Fruit fly (Drosophila melanogaster) whole organism, embryonic: Measurements from ENCODE around the gene CG14118.

ENCODE experiments used
- Bteb2 ChIP-seq: fragments of 200-800 bp; sonication (Bioruptor generic); optimal IDR thresholded peaks from 2 replicates; lab custom pipeline; 2016; ENCODE audit warnings: missing biosample characterization, missing genetic modification characterization
- CG10267 ChIP-seq: fragments of 200-800 bp; sonication (Bioruptor generic); optimal IDR thresholded peaks from 2 replicates; lab custom pipeline; 2018; ENCODE audit warnings: missing biosample characterization, mild to moderate bottlenecking, missing genetic modification characterization, moderate library complexity
- CG11695 ChIP-seq: fragments of 200-800 bp; sonication (Bioruptor generic); IDR thresholded peaks from 3 replicates; pipeline ENCODE4 v1.3.6; 2022; ENCODE audit warnings: missing biosample characterization, missing genetic modification characterization
- CG11696 ChIP-seq: fragments of 200-800 bp; sonication (Bioruptor generic); IDR thresholded peaks from 2 replicates; pipeline ENCODE4 v1.3.6; 2022; ENCODE audit warnings: missing biosample characterization, missing genetic modification characterization
- CG12071 ChIP-seq: fragments of 200-800 bp; sonication (Bioruptor generic); optimal IDR thresholded peaks from 3 replicates; lab custom pipeline; 2018; ENCODE audit warnings: missing biosample characterization, mild to moderate bottlenecking, missing genetic modification characterization
- CG12391 ChIP-seq: fragments of 200-800 bp; sonication (Bioruptor generic); optimal IDR thresholded peaks from 3 replicates; lab custom pipeline; 2018; ENCODE audit warnings: missing biosample characterization, mild to moderate bottlenecking, missing genetic modification characterization, moderate library complexity
- CG12659 ChIP-seq: fragments of 200-800 bp; sonication (Bioruptor generic); optimal IDR thresholded peaks from 3 replicates; lab custom pipeline; 2017; ENCODE audit warnings: mild to moderate bottlenecking, missing biosample characterization, missing genetic modification reagents, missing genetic modification characterization
- CG13775 ChIP-seq: fragments of 200-800 bp; sonication (Bioruptor generic); optimal IDR thresholded peaks from 3 replicates; lab custom pipeline; 2017; ENCODE audit warnings: missing biosample characterization, mild to moderate bottlenecking, missing genetic modification characterization
- CG1647 ChIP-seq: fragments of 200-800 bp; sonication (Bioruptor generic); optimal IDR thresholded peaks from 3 replicates; lab custom pipeline; 2016; ENCODE audit warnings: missing biosample characterization, missing genetic modification characterization
- CG16779 ChIP-seq: fragments of 200-800 bp; sonication (Bioruptor generic); IDR thresholded peaks from 2 replicates; pipeline ENCODE4 v1.3.6; 2022; ENCODE audit warnings: missing biosample characterization, missing genetic modification characterization
- CG16863 ChIP-seq: fragments of 200-800 bp; sonication (Bioruptor generic); optimal IDR thresholded peaks from 3 replicates; lab custom pipeline; 2016; ENCODE audit warnings: missing biosample characterization, missing genetic modification characterization
- CG17361 ChIP-seq: fragments of 200-800 bp; sonication (Bioruptor generic); IDR thresholded peaks from 3 replicates; pipeline ENCODE4 v1.3.6; 2022; ENCODE audit warnings: missing biosample characterization, missing genetic modification characterization
- CG18619 ChIP-seq: fragments of 200-800 bp; sonication (Bioruptor generic); optimal IDR thresholded peaks from 3 replicates; lab custom pipeline; 2017; ENCODE audit warnings: missing biosample characterization, mild to moderate bottlenecking, missing genetic modification characterization
- CG32767 ChIP-seq: fragments of 200-800 bp; sonication (Bioruptor generic); IDR thresholded peaks from 2 replicates; pipeline ENCODE4 v1.3.6; 2022; ENCODE audit warnings: missing biosample characterization, missing genetic modification characterization
- CG4360 ChIP-seq: fragments of 200-800 bp; sonication (Bioruptor generic); IDR thresholded peaks from 2 replicates; pipeline ENCODE4 v1.3.6; 2022; ENCODE audit warnings: missing biosample characterization, missing genetic modification characterization
- CG43689 ChIP-seq: fragments of 200-800 bp; sonication (Bioruptor generic); IDR thresholded peaks from 2 replicates; pipeline ENCODE4 v1.3.6; 2022; ENCODE audit warnings: missing biosample characterization, missing genetic modification characterization
- CG6683 ChIP-seq: fragments of 200-800 bp; sonication (Bioruptor generic); optimal IDR thresholded peaks from 2 replicates; lab custom pipeline; 2017; ENCODE audit warnings: missing biosample characterization, mild to moderate bottlenecking, missing genetic modification characterization, missing genetic modification reagents
- CG7372 ChIP-seq: fragments of 200-800 bp; sonication (Bioruptor generic); IDR thresholded peaks from 2 replicates; pipeline ENCODE4 v1.3.6; 2022; ENCODE audit warnings: missing biosample characterization, missing genetic modification characterization
- CG7745 ChIP-seq: fragments of 200-800 bp; sonication (Bioruptor generic); optimal IDR thresholded peaks from 2 replicates; lab custom pipeline; 2018; ENCODE audit warnings: missing biosample characterization, mild to moderate bottlenecking, missing genetic modification characterization, moderate library complexity
- CG8944 ChIP-seq: fragments of 200-800 bp; sonication (Bioruptor generic); optimal IDR thresholded peaks from 3 replicates; lab custom pipeline; 2016; ENCODE audit warnings: missing biosample characterization, missing genetic modification characterization
- CG9932 ChIP-seq: fragments of 200-800 bp; sonication (Bioruptor generic); IDR thresholded peaks from 2 replicates; pipeline ENCODE4 v1.3.6; 2022; ENCODE audit warnings: missing biosample characterization, missing genetic modification characterization
- CkIIα-i1 ChIP-seq: fragments of 200-800 bp; sonication (Bioruptor generic); IDR thresholded peaks from 2 replicates; pipeline ENCODE4 v1.3.6; 2022; ENCODE audit warnings: missing biosample characterization, missing genetic modification characterization
- Dip3 ChIP-seq: fragments of 200-800 bp; sonication (Bioruptor generic); optimal IDR thresholded peaks from 3 replicates; lab custom pipeline; 2016; ENCODE audit warnings: missing biosample characterization, missing genetic modification characterization
- Drgx ChIP-seq: fragments of 200-800 bp; sonication (Bioruptor generic); IDR thresholded peaks from 2 replicates; pipeline ENCODE4 v1.3.6; 2022; ENCODE audit warnings: missing biosample characterization, missing genetic modification characterization
- Elba2 ChIP-seq: fragments of 200-800 bp; sonication (Bioruptor generic); optimal IDR thresholded peaks from 3 replicates; lab custom pipeline; 2016; ENCODE audit warnings: missing biosample characterization, missing genetic modification characterization
- Ets65A ChIP-seq: fragments of 200-800 bp; sonication (Bioruptor generic); peaks from one replicate; lab custom pipeline; 2016; ENCODE audit warnings: missing biosample characterization, missing genetic modification characterization
- Hmr ChIP-seq: fragments of 200-800 bp; sonication (Bioruptor generic); optimal IDR thresholded peaks from 3 replicates; lab custom pipeline; 2017; ENCODE audit warnings: mild to moderate bottlenecking, missing biosample characterization, missing genetic modification reagents, missing genetic modification characterization
- Kr ChIP-seq: fragments of 200-800 bp; sonication (Bioruptor generic); optimal IDR thresholded peaks from 2 replicates; lab custom pipeline; 2017; ENCODE audit warnings: missing biosample characterization, mild to moderate bottlenecking, missing genetic modification characterization
- Lpt ChIP-seq: fragments of >200 bp; optimal IDR thresholded peaks from 2 replicates; lab custom pipeline; 2018; ENCODE audit warnings: missing biosample characterization, missing genetic modification characterization
- Rfx ChIP-seq: fragments of 200-800 bp; sonication (Bioruptor generic); IDR thresholded peaks from 2 replicates; pipeline ENCODE4 v1.3.6; 2022; ENCODE audit warnings: missing biosample characterization, missing genetic modification characterization
- Sin3A ChIP-seq: fragments of >200 bp; optimal IDR thresholded peaks from 2 replicates; lab custom pipeline; 2018
- Ssrp ChIP-seq: fragments of 200-800 bp; sonication (Bioruptor generic); optimal IDR thresholded peaks from 2 replicates; lab custom pipeline; 2018; ENCODE audit warnings: missing biosample characterization, mild to moderate bottlenecking, missing genetic modification characterization, moderate library complexity
- crc ChIP-seq: fragments of 200-800 bp; sonication (Bioruptor generic); optimal IDR thresholded peaks from 2 replicates; lab custom pipeline; 2016; ENCODE audit warnings: missing biosample characterization, missing genetic modification characterization
- dmrt99B ChIP-seq: fragments of 200-800 bp; sonication (Bioruptor generic); optimal IDR thresholded peaks from 2 replicates; lab custom pipeline; 2018; ENCODE audit warnings: missing biosample characterization, mild to moderate bottlenecking, missing genetic modification characterization, moderate library complexity
- fru ChIP-seq: fragments of >200 bp; optimal IDR thresholded peaks from 2 replicates; lab custom pipeline; 2017
- ftz-f1 ChIP-seq: fragments of 200-800 bp; sonication (Bioruptor generic); optimal IDR thresholded peaks from 2 replicates; lab custom pipeline; 2016; ENCODE audit warnings: missing biosample characterization, missing genetic modification characterization
- fu2 ChIP-seq: fragments of 200-800 bp; sonication (Bioruptor generic); optimal IDR thresholded peaks from 2 replicates; lab custom pipeline; 2016; ENCODE audit warnings: missing biosample characterization, missing genetic modification characterization
- gce ChIP-seq: fragments of 200-800 bp; sonication (Bioruptor generic); IDR thresholded peaks from 3 replicates; pipeline ENCODE4 v1.3.6; 2022; ENCODE audit warnings: missing biosample characterization, missing genetic modification characterization
- gcm ChIP-seq: fragments of 200-800 bp; sonication (Bioruptor generic); optimal IDR thresholded peaks from 2 replicates; lab custom pipeline; 2019; ENCODE audit warnings: missing biosample characterization, mild to moderate bottlenecking, missing genetic modification characterization, moderate library complexity
- hth ChIP-seq: fragments of >200 bp; optimal IDR thresholded peaks from 2 replicates; lab custom pipeline; 2017; ENCODE audit warnings: inconsistent platforms
- ind ChIP-seq: fragments of 200-800 bp; sonication (Bioruptor generic); optimal IDR thresholded peaks from 3 replicates; lab custom pipeline; 2016; ENCODE audit warnings: missing biosample characterization, missing genetic modification characterization
- ken ChIP-seq: fragments of 200-800 bp; sonication (Bioruptor generic); IDR thresholded peaks from 3 replicates; pipeline ENCODE4 v1.3.6; 2022; ENCODE audit warnings: missing biosample characterization, missing genetic modification characterization
- lola ChIP-seq, 3 experiments: fragments of >200 bp in 2 of 3; fragments of 200-800 bp in 1 of 3; sonication (Bioruptor generic) in 1 of 3; optimal IDR thresholded peaks; 2 replicates each; lab custom pipeline; 2017 to 2019; ENCODE audit warnings: missing biosample characterization in 3 of 3, missing genetic modification characterization in 3 of 3, mild to moderate bottlenecking in 1 of 3, moderate library complexity in 1 of 3
- nau ChIP-seq: fragments of 200-800 bp; sonication (Bioruptor generic); optimal IDR thresholded peaks from 3 replicates; lab custom pipeline; 2017; ENCODE audit warnings: missing biosample characterization, mild to moderate bottlenecking, missing genetic modification characterization, missing genetic modification reagents
- ranshi ChIP-seq: fragments of 200-800 bp; sonication (Bioruptor generic); IDR thresholded peaks from 2 replicates; pipeline ENCODE4 v1.3.6; 2022; ENCODE audit warnings: missing biosample characterization, missing genetic modification characterization
- so ChIP-seq: fragments of 200-800 bp; sonication (Bioruptor generic); IDR thresholded peaks from 3 replicates; pipeline ENCODE4 v1.3.6; 2022; ENCODE audit warnings: missing biosample characterization, missing genetic modification characterization
- tap ChIP-seq: fragments of 200-800 bp; optimal IDR thresholded peaks from 3 replicates; lab custom pipeline; 2019; ENCODE audit warnings: missing biosample characterization, mild to moderate bottlenecking, missing genetic modification characterization, moderate library complexity
- tgo ChIP-seq: fragments of 200-800 bp; sonication (Bioruptor generic); IDR thresholded peaks from 3 replicates; pipeline ENCODE4 v1.3.6; 2022; ENCODE audit warnings: missing biosample characterization, missing genetic modification characterization
- tin ChIP-seq: fragments of 200-800 bp; sonication (Bioruptor generic); optimal IDR thresholded peaks from 3 replicates; lab custom pipeline; 2016; ENCODE audit warnings: missing biosample characterization, missing genetic modification characterization
- tna ChIP-seq: fragments of 200-800 bp; sonication (Bioruptor generic); IDR thresholded peaks from 2 replicates; pipeline ENCODE4 v1.3.6; 2022; ENCODE audit warnings: missing biosample characterization, missing genetic modification characterization; ENCODE audit not compliant: partially characterized antibody
- vnd ChIP-seq: fragments of 200-800 bp; sonication (Bioruptor generic); IDR thresholded peaks from 3 replicates; pipeline ENCODE4 v1.3.6; 2022; ENCODE audit warnings: missing biosample characterization, missing genetic modification characterization; ENCODE audit not compliant: partially characterized antibody
- zfh2 ChIP-seq: fragments of 200-800 bp; sonication (Bioruptor generic); optimal IDR thresholded peaks from 2 replicates; lab custom pipeline; 2016; ENCODE audit warnings: missing biosample characterization, missing genetic modification characterization

Gene CG14118

dm6 chr3L:12913609-12914266, 21.3 kb downstream of the CG14118 start, which contains the start of gene CG32115 (continued):
- TF ChIP-seq CG12659 (GFP tag; lab: Kevin White, UChicago) = peak; percentile 95
- peak; percentile 91 for TF ChIP-seq CG12071
- TF ChIP-seq CG16779 (GFP tag; lab: Robert Waterston, UW) = peak; percentile 96
- TF ChIP-seq CG32767 (GFP tag; lab: Robert Waterston, UW) = peak; percentile 91
- TF ChIP-seq ken = peak; percentile 90
- peak; percentile 85 for TF ChIP-seq CG8944
- TF ChIP-seq hth (lab: Kevin White, UChicago) = no peak
- peak; percentile 88 for TF ChIP-seq tin (GFP tag; lab: Kevin White, UChicago)
- TF ChIP-seq Drgx = peak; percentile 97
- TF ChIP-seq CG9932 (GFP tag; lab: Robert Waterston, UW) = peak; percentile 96
- TF ChIP-seq Kr (GFP tag; lab: Kevin White, UChicago) = no peak
- TF ChIP-seq Lpt (GFP tag; lab: Kevin White, UChicago) = no peak
- TF ChIP-seq tna (GFP tag; lab: Robert Waterston, UW) = no peak
- TF ChIP-seq Dip3 (GFP tag; lab: Kevin White, UChicago) = peak; percentile 95
- TF ChIP-seq tap = peak; percentile 92
- TF ChIP-seq ranshi (GFP tag; lab: Robert Waterston, UW) = peak; percentile 95
- TF ChIP-seq CG11696 = peak; percentile 86
- TF ChIP-seq Elba2 (GFP tag; lab: Kevin White, UChicago) = no peak
- TF ChIP-seq CG12391 (tag; lab: Kevin White, UChicago) = peak; percentile 96
- TF ChIP-seq ind = peak; percentile 96
- TF ChIP-seq Rfx (GFP tag; lab: Robert Waterston, UW) = peak; percentile 99
- TF ChIP-seq fru (lab: Kevin White, UChicago) = no peak
- peak; percentile 85 for TF ChIP-seq CG13775 (GFP tag; lab: Kevin White, UChicago)
- no peak for TF ChIP-seq gcm
- TF ChIP-seq CG18619 = peak; percentile 90
- TF ChIP-seq gce (GFP tag; lab: Robert Waterston, UW) = peak; percentile 93
- TF ChIP-seq Ssrp (tag; lab: Kevin White, UChicago) = no peak
- TF ChIP-seq ftz-f1 = peak; percentile 41
- TF ChIP-seq CG16863 = peak; percentile 86
- peak; percentile 48; the same call in 1 of the 2 replicates for TF ChIP-seq CG4360 (GFP tag; lab: Robert Waterston, UW)
- TF ChIP-seq CG6683 (GFP tag; lab: Kevin White, UChicago) = no peak
- peak; percentile 97 for TF ChIP-seq CG7372
- peak; percentile 92 for TF ChIP-seq so (GFP tag; lab: Robert Waterston, UW)
- TF ChIP-seq CG1647 (GFP tag; lab: Kevin White, UChicago) = peak; percentile 91
- TF ChIP-seq tgo = peak; percentile 96
- peak; percentile 83 for TF ChIP-seq CG10267 (tag; lab: Kevin White, UChicago)
- peak; percentile 91 for TF ChIP-seq fu2 (GFP tag; lab: Kevin White, UChicago)
- peak; percentile 94 for TF ChIP-seq CG11695 (GFP tag; lab: Robert Waterston, UW)
- TF ChIP-seq CG43689 = peak; percentile 82
- TF ChIP-seq crc = peak; percentile 91
- TF ChIP-seq lola (GFP tag; optimal IDR thresholded peaks at IDR 0.05; lab: Kevin White, UChicago) = no peak
- peak; percentile 95 for TF ChIP-seq Hmr (GFP tag; lab: Kevin White, UChicago)
- TF ChIP-seq zfh2 = peak; percentile 91
- TF ChIP-seq dmrt99B (tag; lab: Kevin White, UChicago) = peak; percentile 95
- TF ChIP-seq Bteb2 = peak; percentile 92
- TF ChIP-seq Sin3A (lab: Kevin White, UChicago) = no peak
- peak; percentile 93; the same call in 2 of the 3 replicates for TF ChIP-seq CG17361 (GFP tag; lab: Robert Waterston, UW)
- TF ChIP-seq CG7745 = no peak
- TF ChIP-seq vnd (GFP tag; lab: Robert Waterston, UW) = no peak
- peak; percentile 98 for TF ChIP-seq Ets65A (GFP tag; lab: Kevin White, UChicago)
- TF ChIP-seq CkIIα-i1 (GFP tag; lab: Robert Waterston, UW) = peak; percentile 81
- peak; percentile 83 for TF ChIP-seq nau (GFP tag; lab: Kevin White, UChicago)
